Worm (Caenorhabditis elegans) whole organism, L2 larva: ENCODE measurements around the gene sri-61.
"Not testable (repeated sequence)": the region's sequence is repeated elsewhere in the genome, so short reads cannot be mapped to it uniquely, and the experiment has no call there.

Source experiments
- C34F6.9 ChIP-seq: fragments of 150-350 bp; optimal IDR thresholded peaks from 2 replicates; lab custom pipeline; 2014; ENCODE audit warnings: missing biosample characterization, missing genetic modification characterization
- F13H6.1 ChIP-seq: sonication (generic microtip); optimal IDR thresholded peaks from 2 replicates; lab custom pipeline; 2016; ENCODE audit warnings: missing genetic modification characterization, missing compliant biosample characterization
- R02D3.7 ChIP-seq: fragments of 150-350 bp; optimal IDR thresholded peaks from 2 replicates; lab custom pipeline; 2014; ENCODE audit warnings: missing biosample characterization, missing genetic modification characterization
- ZK546.5 ChIP-seq: sonication (generic microtip); optimal IDR thresholded peaks from 2 replicates; lab custom pipeline; 2017; ENCODE audit warnings: missing biosample characterization, missing genetic modification characterization
- aly-2 ChIP-seq: fragments of 150-350 bp; optimal IDR thresholded peaks from 2 replicates; lab custom pipeline; 2014; ENCODE audit warnings: missing biosample characterization, missing genetic modification characterization
- ceh-16 ChIP-seq: fragments of 150-350 bp; optimal IDR thresholded peaks from 2 replicates; lab custom pipeline; 2014; ENCODE audit warnings: missing biosample characterization, missing genetic modification characterization
- dmd-4 ChIP-seq: sonication (generic microtip); optimal IDR thresholded peaks from 2 replicates; lab custom pipeline; 2017; ENCODE audit warnings: missing biosample characterization, missing genetic modification characterization
- elt-1 ChIP-seq: fragments of 150-350 bp; optimal IDR thresholded peaks from 2 replicates; lab custom pipeline; 2014; ENCODE audit warnings: missing biosample characterization, missing genetic modification characterization
- elt-3 ChIP-seq: sonication (generic microtip); optimal IDR thresholded peaks from 2 replicates; lab custom pipeline; 2017; ENCODE audit warnings: missing biosample characterization, missing genetic modification characterization
- fos-1 ChIP-seq: fragments of 150-350 bp; optimal IDR thresholded peaks from 2 replicates; lab custom pipeline; 2014; ENCODE audit warnings: missing biosample characterization, missing genetic modification characterization
- lin-11 ChIP-seq: fragments of 150-350 bp; sonication (generic microtip); optimal IDR thresholded peaks from 2 replicates; lab custom pipeline; 2014; ENCODE audit warnings: missing biosample characterization, missing genetic modification characterization, inconsistent platforms, mixed read lengths
- lin-13 ChIP-seq: fragments of 150-350 bp; optimal IDR thresholded peaks from 2 replicates; lab custom pipeline; 2014; ENCODE audit warnings: missing biosample characterization, missing genetic modification reagents, missing genetic modification characterization
- lin-39 ChIP-seq: fragments of 150-350 bp; optimal IDR thresholded peaks from 2 replicates; lab custom pipeline; 2014; ENCODE audit warnings: missing biosample characterization, missing genetic modification reagents, missing genetic modification characterization
- lsy-2 ChIP-seq, 2 experiments: fragments of 150-350 bp in 1 of 2; sonication (generic microtip) in 1 of 2; optimal IDR thresholded peaks; 2 replicates each; lab custom pipeline; 2014 to 2017; ENCODE audit warnings: missing biosample characterization in 2 of 2, missing genetic modification characterization in 2 of 2
- mbf-1 ChIP-seq: sonication (generic microtip); optimal IDR thresholded peaks from 2 replicates; lab custom pipeline; 2017; ENCODE audit warnings: missing biosample characterization, missing genetic modification characterization
- mdl-1 ChIP-seq, 2 experiments: fragments of 150-350 bp in 1 of 2; sonication (generic microtip) in 1 of 2; optimal IDR thresholded peaks; 2 replicates each; lab custom pipeline; 2017; ENCODE audit warnings: missing biosample characterization in 2 of 2, missing genetic modification characterization in 2 of 2
- nhr-10 ChIP-seq: sonication (generic microtip); optimal IDR thresholded peaks from 2 replicates; lab custom pipeline; 2017; ENCODE audit warnings: missing biosample characterization, missing genetic modification characterization
- nhr-11 ChIP-seq: fragments of 150-350 bp; optimal IDR thresholded peaks from 2 replicates; lab custom pipeline; 2014; ENCODE audit warnings: missing biosample characterization, missing genetic modification characterization
- nhr-12 ChIP-seq: fragments of 150-350 bp; optimal IDR thresholded peaks from 2 replicates; lab custom pipeline; 2014; ENCODE audit warnings: missing biosample characterization, missing genetic modification characterization
- nhr-129 ChIP-seq: fragments of 150-350 bp; optimal IDR thresholded peaks from 2 replicates; lab custom pipeline; 2014; ENCODE audit warnings: missing biosample characterization, missing genetic modification characterization
- nhr-21 ChIP-seq: fragments of 150-350 bp; optimal IDR thresholded peaks from 2 replicates; lab custom pipeline; 2014; ENCODE audit warnings: missing biosample characterization, missing genetic modification characterization
- nhr-237 ChIP-seq: fragments of 150-350 bp; optimal IDR thresholded peaks from 2 replicates; lab custom pipeline; 2014; ENCODE audit warnings: missing biosample characterization, missing genetic modification characterization
- nhr-6 ChIP-seq: fragments of 150-350 bp; optimal IDR thresholded peaks from 2 replicates; lab custom pipeline; 2014; ENCODE audit warnings: missing biosample characterization, missing genetic modification characterization
- nhr-77 ChIP-seq: fragments of 150-350 bp; optimal IDR thresholded peaks from 2 replicates; lab custom pipeline; 2014; ENCODE audit warnings: missing biosample characterization, missing genetic modification characterization
- peb-1 ChIP-seq: fragments of 150-350 bp; optimal IDR thresholded peaks from 2 replicates; lab custom pipeline; 2014; ENCODE audit warnings: missing biosample characterization, missing genetic modification characterization
- sem-4 ChIP-seq: fragments of 150-350 bp; optimal IDR thresholded peaks from 2 replicates; lab custom pipeline; 2014; ENCODE audit warnings: missing biosample characterization, missing genetic modification reagents, missing genetic modification characterization
- sma-3 ChIP-seq: sonication (generic microtip); optimal IDR thresholded peaks from 2 replicates; lab custom pipeline; 2016; ENCODE audit warnings: missing genetic modification reagents, missing genetic modification characterization, missing compliant biosample characterization
- sma-9 ChIP-seq, 2 experiments: fragments of 150-350 bp in 1 of 2; sonication (generic microtip) in 1 of 2; optimal IDR thresholded peaks; 2 replicates each; lab custom pipeline; 2014 to 2016; ENCODE audit warnings: missing genetic modification characterization in 2 of 2, mild to moderate bottlenecking in 1 of 2, missing biosample characterization in 1 of 2, missing compliant biosample characterization in 1 of 2, missing genetic modification reagents in 1 of 2, moderate library complexity in 1 of 2
- snpc-4 ChIP-seq: fragments of 150-350 bp; optimal IDR thresholded peaks from 2 replicates; lab custom pipeline; 2014; ENCODE audit warnings: missing biosample characterization, missing genetic modification characterization
- unc-39 ChIP-seq: fragments of 150-350 bp; optimal IDR thresholded peaks from 2 replicates; lab custom pipeline; 2014; ENCODE audit warnings: missing biosample characterization, missing genetic modification characterization
- unc-55 ChIP-seq: fragments of 150-350 bp; sonication (generic microtip); optimal IDR thresholded peaks from 3 replicates; lab custom pipeline; 2014; ENCODE audit warnings: missing biosample characterization, missing genetic modification reagents, missing genetic modification characterization
- unc-62 ChIP-seq: fragments of 150-350 bp; optimal IDR thresholded peaks from 2 replicates; lab custom pipeline; 2014; ENCODE audit warnings: missing biosample characterization, missing genetic modification reagents, missing genetic modification characterization
- zag-1 ChIP-seq: fragments of 150-350 bp; optimal IDR thresholded peaks from 2 replicates; lab custom pipeline; 2014; ENCODE audit warnings: missing biosample characterization, missing genetic modification characterization
- ztf-1 ChIP-seq: fragments of 200-800 bp; sonication (Bioruptor generic); conservative IDR thresholded peaks from 2 replicates; pipeline ENCODE4 v1.3.6; 2022; ENCODE audit warnings: missing genetic modification characterization, missing compliant biosample characterization
- ztf-11 ChIP-seq: sonication (generic microtip); optimal IDR thresholded peaks from 2 replicates; lab custom pipeline; 2017; ENCODE audit warnings: missing biosample characterization, missing genetic modification characterization
- ztf-4 ChIP-seq: fragments of 150-350 bp; optimal IDR thresholded peaks from 2 replicates; lab custom pipeline; 2014; ENCODE audit warnings: missing biosample characterization, missing genetic modification characterization

Gene sri-61

ce11 chrII:2695079-2695478 is 5.0 kb downstream of the sri-61 start:
- TF ChIP-seq F13H6.1 (tag; lab: Kevin White, UChicago) = peak; percentile 22
- TF ChIP-seq mdl-1 (tag; optimal IDR thresholded peaks at IDR 0.05; lab: Kevin White, UChicago) = no peak

- TF ChIP-seq ceh-16 (tag; lab: Kevin White, UChicago) (no peak), unc-39 (tag; lab: Kevin White, UChicago) (no peak), nhr-237 (no peak), elt-1 (tag; lab: Kevin White, UChicago) (no peak), peb-1 (tag; lab: Kevin White, UChicago) (no peak), lsy-2 (tag; optimal IDR thresholded peaks at IDR 0.05; lab: Kevin White, UChicago) (no peak), ztf-1 (GFP tag; lab: Robert Waterston, UW) (no peak), elt-3 (no peak), snpc-4 (no peak), dmd-4 (tag; lab: Kevin White, UChicago) (no peak), R02D3.7 (tag; lab: Kevin White, UChicago) (no peak), mbf-1 (tag; lab: Kevin White, UChicago) (no peak), unc-55 (GFP tag; lab: Kevin White, UChicago) (no peak), nhr-129 (no peak)
Measured at ce11 chrII:2692476-2692875, 7.7 kb downstream of the sri-61 start, which contains the start of gene set-11. TSS of gene set-11 (minus strand) at chrII:2692576.

- TF ChIP-seq F13H6.1 (tag; lab: Kevin White, UChicago) = no peak
- TF ChIP-seq ztf-11 (tag; lab: Kevin White, UChicago) = no peak
- TF ChIP-seq ztf-4 (tag; lab: Kevin White, UChicago) = no peak
- no peak for TF ChIP-seq dmd-4 (tag; lab: Kevin White, UChicago)
- no peak for TF ChIP-seq snpc-4
- no peak for TF ChIP-seq nhr-6 (tag; lab: Kevin White, UChicago)
- no peak for TF ChIP-seq elt-1 (tag; lab: Kevin White, UChicago)
- no peak for TF ChIP-seq ZK546.5
- TF ChIP-seq unc-62 (GFP tag; lab: Kevin White, UChicago) = no peak
- TF ChIP-seq zag-1 (tag; lab: Kevin White, UChicago) = no peak
- no peak for TF ChIP-seq peb-1 (tag; lab: Kevin White, UChicago)
- no peak for TF ChIP-seq unc-39 (tag; lab: Kevin White, UChicago)
- no peak for TF ChIP-seq nhr-77 (tag; lab: Kevin White, UChicago)
- TF ChIP-seq nhr-11 (tag; lab: Kevin White, UChicago) = no peak
- TF ChIP-seq lin-39 (tag; lab: Kevin White, UChicago) = no peak
- TF ChIP-seq nhr-21 (tag; lab: Kevin White, UChicago) = no peak
- TF ChIP-seq, all 48 proteins: peak for 0
Measured at ce11 chrII:2690080-2690479, 10.0 kb downstream of the sri-61 start, which contains the start of gene nspf-3. TSS of gene nspf-3 (minus strand) at chrII:2690180.

ce11 chrII:2688616-2689015 is 11.5 kb downstream of the sri-61 start, which contains the start of gene nspf-2:
TSS of gene nspf-2 (plus strand) at chrII:2688916.
- not testable (repeated sequence) for TF ChIP-seq aly-2, nhr-11, lin-11 (tag; lab: Kevin White, UChicago)

ce11 chrII:2686985-2687675 is 13.0 kb downstream of the sri-61 start, which contains the start of the genes sup-9 and nspf-1:
TSS of gene sup-9 (minus strand) at chrII:2687027.
TSS of gene nspf-1 (plus strand) at chrII:2687625.
- no peak for TF ChIP-seq elt-1 (tag; lab: Kevin White, UChicago)
- TF ChIP-seq ztf-1 (GFP tag; lab: Robert Waterston, UW) = no peak
- TF ChIP-seq zag-1 (tag; lab: Kevin White, UChicago) = no peak
- peak; percentile 44 for TF ChIP-seq F13H6.1 (tag; lab: Kevin White, UChicago)
- peak; percentile 26 for TF ChIP-seq C34F6.9 (tag; lab: Kevin White, UChicago)
- TF ChIP-seq nhr-10 = no peak
- peak; percentile 24 for TF ChIP-seq sem-4 (tag; lab: Kevin White, UChicago)
- no peak for TF ChIP-seq sma-3
- no peak for TF ChIP-seq ceh-16 (tag; lab: Kevin White, UChicago)
- TF ChIP-seq nhr-21 (tag; lab: Kevin White, UChicago) = no peak
- TF ChIP-seq lsy-2 (tag; optimal IDR thresholded peaks at IDR 0.05; lab: Kevin White, UChicago) = peak in 1 of 2 experiments; percentile 28
- no peak for TF ChIP-seq nhr-237
- no peak for TF ChIP-seq nhr-77 (tag; lab: Kevin White, UChicago)
- TF ChIP-seq lin-13 (GFP tag; lab: Kevin White, UChicago) = peak; percentile 59
- no peak for TF ChIP-seq fos-1 (tag; lab: Kevin White, UChicago)
- TF ChIP-seq aly-2 (tag; lab: Kevin White, UChicago) = no peak
- TF ChIP-seq sma-9 (GFP tag; optimal IDR thresholded peaks at IDR 0.05; lab: Kevin White, UChicago) = peak; percentile 49
- TF ChIP-seq sma-9 (tag; optimal IDR thresholded peaks at IDR 0.05; lab: Kevin White, UChicago) = no peak
- no peak for TF ChIP-seq nhr-12 (tag; lab: Kevin White, UChicago)
- TF ChIP-seq, all 48 proteins: peak for 6
